Worm (Caenorhabditis elegans): ENCODE data around the gene clec-124.

- TF ChIP-seq zip-5 (tag; optimal IDR thresholded peaks at IDR 0.05), result no peak
- no peak for TF ChIP-seq hlh-13 (GFP tag; optimal IDR thresholded peaks at IDR 0.05)
- TF ChIP-seq ceh-14 (tag; optimal IDR thresholded peaks at IDR 0.05), result no peak
- TF ChIP-seq unc-86 (tag; optimal IDR thresholded peaks at IDR 0.05), result no peak
- no peak for TF ChIP-seq sdc-2 (tag; optimal IDR thresholded peaks at IDR 0.05)
- no peak for TF ChIP-seq ceh-9 (tag; optimal IDR thresholded peaks at IDR 0.05)
- no peak for TF ChIP-seq fax-1 (tag; optimal IDR thresholded peaks at IDR 0.05)
- TF ChIP-seq lin-11 (tag; optimal IDR thresholded peaks at IDR 0.05), result no peak
Observed at ce11 chrII:3208679-3209078, 40.8 kb upstream of the clec-124 start, which contains the start of gene sdz-35.
